Worm (Caenorhabditis elegans) whole organism, L1 larva: ENCODE data around the gene Y37E11B.5.

Experiments
- elt-2 ChIP-seq: sonication (generic microtip); optimal IDR thresholded peaks from 2 replicates; lab custom pipeline; 2016; ENCODE audit warnings: missing genetic modification characterization, mild to moderate bottlenecking, inconsistent platforms, missing compliant biosample characterization, missing genetic modification reagents
- fkh-10 ChIP-seq: sonication (generic microtip); optimal IDR thresholded peaks from 2 replicates; lab custom pipeline; 2017; ENCODE audit warnings: missing biosample characterization, missing genetic modification reagents, missing genetic modification characterization
- irx-1 ChIP-seq: sonication (generic microtip); optimal IDR thresholded peaks from 2 replicates; lab custom pipeline; 2016; ENCODE audit warnings: missing genetic modification characterization, missing compliant biosample characterization
- isw-1 ChIP-seq: fragments of 200-800 bp; sonication (Bioruptor generic); IDR thresholded peaks from 2 replicates; pipeline ENCODE4 v1.3.6; 2022; ENCODE audit warnings: missing genetic modification characterization, missing compliant biosample characterization
- lin-15B ChIP-seq: fragments of 150-350 bp; sonication (generic microtip); optimal IDR thresholded peaks from 3 replicates; lab custom pipeline; 2014; ENCODE audit warnings: missing biosample characterization, missing genetic modification characterization
- mab-9 ChIP-seq: fragments of 200-800 bp; sonication (Bioruptor generic); IDR thresholded peaks from 2 replicates; pipeline ENCODE4 v1.3.6; 2022; ENCODE audit warnings: missing genetic modification reagents, missing genetic modification characterization, missing compliant biosample characterization
- mdl-1 ChIP-seq, 2 experiments: fragments of 150-350 bp; optimal IDR thresholded peaks; 2 replicates each; lab custom pipeline; 2014 to 2017; ENCODE audit warnings: missing biosample characterization in 2 of 2, missing genetic modification characterization in 2 of 2, inconsistent platforms in 1 of 2
- skn-1 ChIP-seq: fragments of 150-350 bp; optimal IDR thresholded peaks from 2 replicates; lab custom pipeline; 2014; ENCODE audit warnings: missing biosample characterization, missing genetic modification characterization

ce11 chrIV:3599126-3599525 lies 774 bp upstream of the Y37E11B.5 start, which contains the start of gene Y37E11B.6:
- TF ChIP-seq irx-1 (tag; lab: Kevin White, UChicago): no peak
- no peak for TF ChIP-seq lin-15B (tag; lab: Kevin White, UChicago)
- TF ChIP-seq mab-9 (GFP tag; lab: Robert Waterston, UW): no peak
- TF ChIP-seq elt-2 (tag; lab: Kevin White, UChicago): no peak
- no peak for TF ChIP-seq fkh-10 (GFP tag; lab: Kevin White, UChicago)
- TF ChIP-seq isw-1 (GFP tag; lab: Robert Waterston, UW): no peak
- no peak for TF ChIP-seq skn-1 (tag; lab: Kevin White, UChicago)
- TF ChIP-seq mdl-1 (tag; optimal IDR thresholded peaks at IDR 0.05; lab: Kevin White, UChicago): no peak
